Worm (Caenorhabditis elegans) whole organism, L4 larva: ENCODE measurements around the gene mmcm-1.

Experiments
- R02D3.7 ChIP-seq: fragments of 150-350 bp; sonication (generic microtip); optimal IDR thresholded peaks from 3 replicates; lab custom pipeline; 2014; ENCODE audit warnings: missing biosample characterization, missing genetic modification characterization
- T26A8.4 ChIP-seq: fragments of 200-800 bp; sonication (Bioruptor generic); IDR thresholded peaks from 2 replicates; pipeline ENCODE4 v1.3.6; 2022; ENCODE audit warnings: missing genetic modification characterization, missing compliant biosample characterization
- ceh-28 ChIP-seq: fragments of 150-350 bp; optimal IDR thresholded peaks from 2 replicates; lab custom pipeline; 2014; ENCODE audit warnings: missing biosample characterization, missing genetic modification reagents, missing genetic modification characterization
- hif-1 ChIP-seq, 2 experiments: sonication (generic microtip); optimal IDR thresholded peaks; 2 replicates each; lab custom pipeline; 2016 to 2017; ENCODE audit warnings: missing compliant biosample characterization in 2 of 2, missing genetic modification characterization in 2 of 2, missing genetic modification reagents in 2 of 2, missing genotype in 2 of 2, mild to moderate bottlenecking in 1 of 2
- lim-7 ChIP-seq: fragments of 200-800 bp; sonication (Bioruptor generic); IDR thresholded peaks from 2 replicates; pipeline ENCODE4 v1.3.6; 2022; ENCODE audit warnings: missing genetic modification characterization, missing compliant biosample characterization
- nhr-25 ChIP-seq: sonication (generic microtip); optimal IDR thresholded peaks from 2 replicates; lab custom pipeline; 2017; ENCODE audit warnings: missing genetic modification characterization, mild to moderate bottlenecking, missing compliant biosample characterization, antibody characterized with exemption, moderate library complexity, borderline replicate concordance; ENCODE audit not compliant: insufficient read depth
- nhr-28 ChIP-seq: fragments of 150-350 bp; optimal IDR thresholded peaks from 2 replicates; lab custom pipeline; 2014; ENCODE audit warnings: missing biosample characterization, missing genetic modification characterization
- nhr-76 ChIP-seq: fragments of 150-350 bp; optimal IDR thresholded peaks from 2 replicates; lab custom pipeline; 2014; ENCODE audit warnings: missing biosample characterization, missing genetic modification characterization
- tra-1 ChIP-seq: fragments of 200-800 bp; sonication (Bioruptor generic); IDR thresholded peaks from 2 replicates; pipeline ENCODE4 v1.3.6; 2022; ENCODE audit warnings: missing genetic modification reagents, missing genetic modification characterization, missing compliant biosample characterization
- unc-62 ChIP-seq, 3 experiments: fragments of 150-350 bp in 1 of 3; sonication (generic microtip); optimal IDR thresholded peaks in 2 of 3; peaks in 1 of 3; 1 replicate in 1 of 3; 2 replicates in 2 of 3; lab custom pipeline; 2014 to 2017; ENCODE audit warnings: missing biosample characterization in 3 of 3, missing genetic modification characterization in 3 of 3, missing genetic modification reagents in 3 of 3, missing genotype in 1 of 3

- no peak for TF ChIP-seq nhr-25 (tag; lab: Kevin White, UChicago)
- TF ChIP-seq nhr-76, result no peak
- TF ChIP-seq nhr-28 (tag; lab: Kevin White, UChicago), result no peak
- TF ChIP-seq T26A8.4, result no peak
- no peak for TF ChIP-seq hif-1 (tag; optimal IDR thresholded peaks at IDR 0.05; lab: Kevin White, UChicago)
- no peak for TF ChIP-seq unc-62 (GFP tag; optimal IDR thresholded peaks at IDR 0.05 in 1 of 2; lab: Kevin White, UChicago)
- TF ChIP-seq unc-62 (tag; optimal IDR thresholded peaks at IDR 0.05; lab: Kevin White, UChicago), result no peak
- TF ChIP-seq ceh-28, result no peak
- no peak for TF ChIP-seq tra-1
- TF ChIP-seq lim-7 (GFP tag; lab: Robert Waterston, UW), result no peak
- no peak for TF ChIP-seq R02D3.7 (tag; lab: Kevin White, UChicago)
These were observed 8.2 kb upstream of the mmcm-1 start for ce11 chrIII:3915705-3916104.
